Fruit fly (Drosophila melanogaster): ENCODE measurements around the gene form3.

DNA sequence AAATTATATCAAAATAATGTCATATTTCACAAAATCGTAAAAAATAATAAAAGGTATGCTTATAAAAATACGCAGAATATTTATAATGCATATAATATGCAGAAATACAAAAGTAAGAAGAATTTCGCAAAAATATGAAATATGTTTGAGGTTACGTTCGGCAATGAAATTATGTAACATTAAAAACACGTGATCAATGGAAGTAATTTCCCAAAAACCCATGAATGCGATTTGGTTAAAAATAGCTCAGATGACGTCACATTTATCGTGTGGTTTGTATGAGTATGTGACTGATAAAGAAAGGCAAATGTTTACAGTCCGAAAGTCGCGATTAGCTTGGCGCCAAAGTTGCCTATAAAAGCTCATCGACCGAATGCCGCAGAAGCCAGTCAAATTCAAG is 63.1 kb downstream of the form3 start, which contains the start of gene CG8620:
- TF ChIP-seq br (GFP tag; optimal IDR thresholded peaks at IDR 0.05) (no peak), lola (GFP tag; optimal IDR thresholded peaks at IDR 0.05) (no peak), Jra (GFP tag; optimal IDR thresholded peaks at IDR 0.05) (no peak), foxo (GFP tag; optimal IDR thresholded peaks at IDR 0.05) (no peak), Dfd (GFP tag; optimal IDR thresholded peaks at IDR 0.05) (no peak), psq (GFP tag; optimal IDR thresholded peaks at IDR 0.05) (no peak), jim (GFP tag; optimal IDR thresholded peaks at IDR 0.05) (no peak), rgr (GFP tag; optimal IDR thresholded peaks at IDR 0.05) (no peak), Myc (optimal IDR thresholded peaks at IDR 0.05) (no peak)

All from whole organism, wandering third instar larva.